Worm (Caenorhabditis elegans): ENCODE measurements around the gene pqn-84.

pqn-84 gene

ce11 chrIII:11737527-11737926, 37.5 kb downstream of the pqn-84 start, which contains the start of gene sup-1:
Gene sup-1, minus strand, starts transcription at chrIII:11737627.
- no peak for TF ChIP-seq bed-1 (GFP tag; IDR thresholded peaks at IDR 0.05)
- no peak for TF ChIP-seq Y79H2A.3 (GFP tag; conservative IDR thresholded peaks at IDR 0.05)
- no peak for TF ChIP-seq snpc-1.3 (tag; optimal IDR thresholded peaks at IDR 0.05; ENCODE audit: insufficient read depth)
- no peak for TF ChIP-seq let-607 (tag; optimal IDR thresholded peaks at IDR 0.05)
- no peak for TF ChIP-seq attf-3 (GFP tag; conservative IDR thresholded peaks at IDR 0.05)
- TF ChIP-seq Y67H2A.10 (GFP tag; conservative IDR thresholded peaks at IDR 0.05) = no peak
- no peak for TF ChIP-seq egrh-3 (GFP tag; IDR thresholded peaks at IDR 0.05)
- TF ChIP-seq tlf-1 (GFP tag; optimal IDR thresholded peaks at IDR 0.05) = no peak
- no peak for TF ChIP-seq F52B5.7 (tag; optimal IDR thresholded peaks at IDR 0.05)

- TF ChIP-seq egrh-3 (GFP tag; IDR thresholded peaks at IDR 0.05) (no peak), lsy-27 (tag; optimal IDR thresholded peaks at IDR 0.05; ENCODE audit: borderline replicate concordance, insufficient read depth) (no peak), B0261.1 (tag; optimal IDR thresholded peaks at IDR 0.05) (no peak), nhr-90 (tag; optimal IDR thresholded peaks at IDR 0.05) (no peak), ztf-26 (tag; optimal IDR thresholded peaks at IDR 0.05) (peak; percentile 65), C06A6.2 (GFP tag; conservative IDR thresholded peaks at IDR 0.05) (0 out of 2 replicates have a peak, but pooled peaks have one; percentile 22), attf-3 (GFP tag; conservative IDR thresholded peaks at IDR 0.05) (no peak), mes-4 (tag; optimal IDR thresholded peaks at IDR 0.05) (no peak), gei-17 (GFP tag; optimal IDR thresholded peaks at IDR 0.05) (no peak), lin-54 (GFP tag; optimal IDR thresholded peaks at IDR 0.05) (no peak), hmg-1.2 (GFP tag; IDR thresholded peaks at IDR 0.05) (peak; percentile 42; the same call in 1 of the 2 replicates), cebp-1 (GFP tag; IDR thresholded peaks at IDR 0.05) (no peak), cebp-1 (tag; optimal IDR thresholded peaks at IDR 0.05) (peak; percentile 66), atf-7 (tag; optimal IDR thresholded peaks at IDR 0.05) (peak; percentile 32), lin-26 (GFP tag; IDR thresholded peaks at IDR 0.05) (peak; percentile 63; the same call in 1 of the 2 replicates), lin-35 (GFP tag; optimal IDR thresholded peaks at IDR 0.05) (peak in 1 of 3 experiments; percentile 53), snpc-4 (GFP tag; optimal IDR thresholded peaks at IDR 0.05) (no peak), snpc-4 (tag; optimal IDR thresholded peaks at IDR 0.05) (peak in 1 of 4 experiments; percentile 0), egl-44 (GFP tag; IDR thresholded peaks at IDR 0.05) (no peak), ztf-28 (GFP tag; IDR thresholded peaks at IDR 0.05) (no peak), rcor-1 (GFP tag; IDR thresholded peaks at IDR 0.05) (no peak), D2030.7 (GFP tag; IDR thresholded peaks at IDR 0.05) (no peak), him-1 (tag; optimal IDR thresholded peaks at IDR 0.05) (no peak), nhr-27 (tag; optimal IDR thresholded peaks at IDR 0.05) (no peak), lin-40 (tag; optimal IDR thresholded peaks at IDR 0.05) (peak; percentile 61), ztf-18 (tag; optimal IDR thresholded peaks at IDR 0.05) (no peak), K12H6.12 (tag; optimal IDR thresholded peaks at IDR 0.05) (peak; percentile 45), K11D2.4 (GFP tag; IDR thresholded peaks at IDR 0.05) (no peak; the same call in 1 of the 2 replicates), dox-1 (GFP tag; IDR thresholded peaks at IDR 0.05) (no peak), pbrm-1 (GFP tag; IDR thresholded peaks at IDR 0.05) (no peak), mcd-1 (GFP tag; IDR thresholded peaks at IDR 0.05) (peak; percentile 9; the same call in 1 of the 2 replicates), somi-1 (GFP tag; optimal IDR thresholded peaks at IDR 0.05) (peak; percentile 80)
These were observed 38.4 kb downstream of the pqn-84 start for ce11 chrIII:11738482-11738881.

All from whole organism, young adult.